Fruit fly (Drosophila melanogaster) whole organism, embryonic: ENCODE results near the gene ct.
A peak's percentile ranks its signal among the peaks of the same experiment; 100 is the strongest.

ENCODE experiments used
- Awh ChIP-seq: fragments of 200-800 bp; sonication (Bioruptor generic); IDR thresholded peaks from 2 replicates; pipeline ENCODE4, ENCODE4 v1.3.6; 2022; ENCODE audit warnings: missing biosample characterization, missing genetic modification characterization
- B-H2 ChIP-seq: fragments of 200-800 bp; sonication (Bioruptor generic); optimal IDR thresholded peaks from 2 replicates; lab custom pipeline; 2018; ENCODE audit warnings: missing biosample characterization, mild to moderate bottlenecking, missing genetic modification characterization
- CG10147 ChIP-seq: fragments of 200-800 bp; sonication (Bioruptor generic); optimal IDR thresholded peaks from 2 replicates; lab custom pipeline; 2019; ENCODE audit warnings: missing biosample characterization, mild to moderate bottlenecking, missing genetic modification characterization, moderate library complexity
- CG1024 ChIP-seq: fragments of 200-800 bp; sonication (Bioruptor generic); IDR thresholded peaks from 2 replicates; pipeline ENCODE4 v1.3.6; 2022; ENCODE audit warnings: missing biosample characterization, missing genetic modification characterization
- CG10267 ChIP-seq: fragments of 200-800 bp; sonication (Bioruptor generic); optimal IDR thresholded peaks from 2 replicates; lab custom pipeline; 2018; ENCODE audit warnings: missing biosample characterization, mild to moderate bottlenecking, missing genetic modification characterization, moderate library complexity
- CG10321 ChIP-seq: fragments of 200-800 bp; sonication (Bioruptor generic); IDR thresholded peaks from 2 replicates; pipeline ENCODE4 v1.3.6; 2022; ENCODE audit warnings: missing biosample characterization, missing genetic modification characterization
- CG10462 ChIP-seq: fragments of 200-800 bp; sonication (Bioruptor generic); optimal IDR thresholded peaks from 2 replicates; lab custom pipeline; 2016; ENCODE audit warnings: missing biosample characterization, missing genetic modification characterization
- CG10959 ChIP-seq: fragments of 200-800 bp; sonication (Bioruptor generic); IDR thresholded peaks from 2 replicates; pipeline ENCODE4 v1.3.6; 2022; ENCODE audit warnings: missing biosample characterization, missing genetic modification characterization
- CG11560 ChIP-seq: fragments of 200-800 bp; sonication (Bioruptor generic); IDR thresholded peaks from 3 replicates; pipeline ENCODE4 v1.3.6; 2022; ENCODE audit warnings: missing biosample characterization, missing genetic modification characterization
- CG12744 ChIP-seq: fragments of 200-800 bp; sonication (Bioruptor generic); optimal IDR thresholded peaks from 2 replicates; lab custom pipeline; 2016; ENCODE audit warnings: missing biosample characterization, missing genetic modification characterization
- CG15696 ChIP-seq: fragments of 200-800 bp; sonication (Bioruptor generic); optimal IDR thresholded peaks from 2 replicates; lab custom pipeline; 2019; ENCODE audit warnings: missing biosample characterization, mild to moderate bottlenecking, missing genetic modification characterization, moderate library complexity
- CG1647 ChIP-seq: fragments of 200-800 bp; sonication (Bioruptor generic); optimal IDR thresholded peaks from 3 replicates; lab custom pipeline; 2016; ENCODE audit warnings: missing biosample characterization, missing genetic modification characterization
- CG17568 ChIP-seq: fragments of 200-800 bp; sonication (Bioruptor generic); optimal IDR thresholded peaks from 2 replicates; lab custom pipeline; 2018; ENCODE audit warnings: missing biosample characterization, mild to moderate bottlenecking, missing genetic modification characterization, moderate library complexity
- CG2202 ChIP-seq: fragments of 200-800 bp; sonication (Bioruptor generic); optimal IDR thresholded peaks from 2 replicates; lab custom pipeline; 2018; ENCODE audit warnings: missing biosample characterization, mild to moderate bottlenecking, missing genetic modification characterization
- CG3065 ChIP-seq: fragments of 200-800 bp; sonication (Bioruptor generic); optimal IDR thresholded peaks from 2 replicates; lab custom pipeline; 2016; ENCODE audit warnings: missing biosample characterization, missing genetic modification characterization
- CG31388 ChIP-seq: fragments of 200-800 bp; sonication (Bioruptor generic); optimal IDR thresholded peaks from 2 replicates; lab custom pipeline; 2016; ENCODE audit warnings: missing biosample characterization, missing genetic modification characterization
- CG34224 ChIP-seq: fragments of 200-800 bp; sonication (Bioruptor generic); IDR thresholded peaks from 3 replicates; pipeline ENCODE4 v1.3.6; 2022; ENCODE audit warnings: missing biosample characterization, missing genetic modification characterization; ENCODE audit not compliant: partially characterized antibody
- CG6254 ChIP-seq: fragments of 200-800 bp; sonication (Bioruptor generic); optimal IDR thresholded peaks from 3 replicates; lab custom pipeline; 2017; ENCODE audit warnings: mild to moderate bottlenecking, missing biosample characterization, missing genetic modification reagents, missing genetic modification characterization
- CG7987 ChIP-seq: fragments of 200-800 bp; sonication (Bioruptor generic); optimal IDR thresholded peaks from 2 replicates; lab custom pipeline; 2018; ENCODE audit warnings: missing biosample characterization, mild to moderate bottlenecking, missing genetic modification characterization, moderate library complexity
- CG9727 ChIP-seq: fragments of 200-800 bp; sonication (Bioruptor generic); optimal IDR thresholded peaks from 3 replicates; lab custom pipeline; 2017; ENCODE audit warnings: missing biosample characterization, mild to moderate bottlenecking, missing genetic modification characterization
- CG9876 ChIP-seq: fragments of 200-800 bp; sonication (Bioruptor generic); optimal IDR thresholded peaks from 2 replicates; lab custom pipeline; 2016; ENCODE audit warnings: missing biosample characterization, missing genetic modification characterization
- CTCF ChIP-seq: fragments of 200-800 bp; sonication (Bioruptor generic); optimal IDR thresholded peaks from 2 replicates; lab custom pipeline; 2017; ENCODE audit warnings: missing biosample characterization, mild to moderate bottlenecking, missing genetic modification characterization, moderate library complexity
- Camta ChIP-seq: fragments of 200-800 bp; sonication (Bioruptor generic); optimal IDR thresholded peaks from 2 replicates; lab custom pipeline; 2016; ENCODE audit warnings: missing biosample characterization, missing genetic modification characterization
- CkIIα-i1 ChIP-seq: fragments of 200-800 bp; sonication (Bioruptor generic); IDR thresholded peaks from 2 replicates; pipeline ENCODE4 v1.3.6; 2022; ENCODE audit warnings: missing biosample characterization, missing genetic modification characterization
- Dref ChIP-seq: fragments of 200-800 bp; sonication (Bioruptor generic); IDR thresholded peaks from 2 replicates; pipeline ENCODE4 v1.3.6; 2022; ENCODE audit warnings: missing biosample characterization, missing genetic modification characterization
- ERR ChIP-seq: fragments of 200-800 bp; sonication (Bioruptor generic); optimal IDR thresholded peaks from 2 replicates; lab custom pipeline; 2016; ENCODE audit warnings: missing biosample characterization, missing genetic modification characterization
- Eip74EF ChIP-seq, 2 experiments: fragments of 200-800 bp in 1 of 2; fragments of >200 bp in 1 of 2; sonication (Bioruptor generic) in 1 of 2; optimal IDR thresholded peaks; 2 replicates each; lab custom pipeline; 2017 to 2019; ENCODE audit warnings: missing biosample characterization in 2 of 2, missing genetic modification characterization in 2 of 2, mild to moderate bottlenecking in 1 of 2, moderate library complexity in 1 of 2
- Ets65A ChIP-seq: fragments of 200-800 bp; sonication (Bioruptor generic); peaks from one replicate; lab custom pipeline; 2016; ENCODE audit warnings: missing biosample characterization, missing genetic modification characterization
- H2.0 ChIP-seq: fragments of 200-800 bp; sonication (Bioruptor generic); IDR thresholded peaks from 2 replicates; pipeline ENCODE4 v1.3.6; 2022; ENCODE audit warnings: missing biosample characterization, missing genetic modification characterization
- Hey ChIP-seq: fragments of 200-800 bp; sonication (Bioruptor generic); optimal IDR thresholded peaks from 3 replicates; lab custom pipeline; 2018; ENCODE audit warnings: missing biosample characterization, mild to moderate bottlenecking, missing genetic modification characterization
- HmgD ChIP-seq: fragments of 200-800 bp; sonication (Bioruptor generic); optimal IDR thresholded peaks from 3 replicates; lab custom pipeline; 2016; ENCODE audit warnings: missing biosample characterization, missing genetic modification characterization
- HmgZ ChIP-seq: fragments of 200-800 bp; sonication (Bioruptor generic); optimal IDR thresholded peaks from 2 replicates; lab custom pipeline; 2018; ENCODE audit warnings: missing biosample characterization, mild to moderate bottlenecking, missing genetic modification characterization
- Lhr ChIP-seq: fragments of 200-800 bp; sonication (Bioruptor generic); optimal IDR thresholded peaks from 3 replicates; lab custom pipeline; 2017; ENCODE audit warnings: mild to moderate bottlenecking, missing biosample characterization, missing genetic modification reagents, missing genetic modification characterization
- MTF-1 ChIP-seq: fragments of 200-800 bp; sonication (Bioruptor generic); optimal IDR thresholded peaks from 2 replicates; lab custom pipeline; 2018; ENCODE audit warnings: missing biosample characterization, mild to moderate bottlenecking, missing genetic modification characterization, borderline replicate concordance
- NC2α ChIP-seq: fragments of 200-800 bp; sonication (Bioruptor generic); optimal IDR thresholded peaks from 2 replicates; lab custom pipeline; 2016; ENCODE audit warnings: missing biosample characterization, missing genetic modification characterization
- NK7.1 ChIP-seq: fragments of 200-800 bp; sonication (Bioruptor generic); optimal IDR thresholded peaks from 3 replicates; lab custom pipeline; 2016; ENCODE audit warnings: missing biosample characterization, missing genetic modification characterization
- Optix ChIP-seq: fragments of 200-800 bp; sonication (Bioruptor generic); IDR thresholded peaks from 3 replicates; pipeline ENCODE4 v1.3.6; 2022; ENCODE audit warnings: missing biosample characterization, missing genetic modification characterization
- Sin3A ChIP-seq: fragments of >200 bp; optimal IDR thresholded peaks from 2 replicates; lab custom pipeline; 2018
- YL-1 ChIP-seq: fragments of 200-800 bp; sonication (Bioruptor generic); optimal IDR thresholded peaks from 3 replicates; lab custom pipeline; 2017; ENCODE audit warnings: missing biosample characterization, mild to moderate bottlenecking, missing genetic modification characterization
- ap ChIP-seq: fragments of 200-800 bp; sonication (Bioruptor generic); IDR thresholded peaks from 2 replicates; pipeline ENCODE4 v1.3.6; 2022; ENCODE audit warnings: missing biosample characterization, missing genetic modification characterization
- cad ChIP-seq: fragments of >200 bp; optimal IDR thresholded peaks from 2 replicates; lab custom pipeline; 2017; ENCODE audit warnings: missing biosample characterization, missing genetic modification characterization
- chm ChIP-seq: fragments of 200-800 bp; sonication (Bioruptor generic); IDR thresholded peaks from 2 replicates; pipeline ENCODE4 v1.3.6; 2022; ENCODE audit warnings: missing biosample characterization, missing genetic modification characterization
- da ChIP-seq: fragments of 200-800 bp; sonication (Bioruptor generic); optimal IDR thresholded peaks from 2 replicates; lab custom pipeline; 2016; ENCODE audit warnings: missing biosample characterization, missing genetic modification characterization
- gsb-n ChIP-seq: fragments of 200-800 bp; sonication (Bioruptor generic); optimal IDR thresholded peaks from 3 replicates; lab custom pipeline; 2018; ENCODE audit warnings: missing biosample characterization, mild to moderate bottlenecking, missing genetic modification characterization
- rib ChIP-seq: fragments of 200-800 bp; sonication (Bioruptor generic); IDR thresholded peaks from 2 replicates; pipeline ENCODE4 v1.3.6; 2022; ENCODE audit warnings: missing biosample characterization, missing genetic modification characterization
- ro ChIP-seq: fragments of 200-800 bp; sonication (Bioruptor generic); IDR thresholded peaks from 2 replicates; pipeline ENCODE4 v1.3.6; 2022; ENCODE audit warnings: missing biosample characterization, missing genetic modification characterization
- run ChIP-seq: fragments of 200-800 bp; sonication (Bioruptor generic); optimal IDR thresholded peaks from 3 replicates; lab custom pipeline; 2018; ENCODE audit warnings: missing biosample characterization, mild to moderate bottlenecking, missing genetic modification characterization
- ssp ChIP-seq: fragments of 200-800 bp; sonication (Bioruptor generic); IDR thresholded peaks from 2 replicates; pipeline ENCODE4 v1.3.6; 2022; ENCODE audit warnings: missing biosample characterization, missing genetic modification characterization
- tap ChIP-seq: fragments of 200-800 bp; optimal IDR thresholded peaks from 3 replicates; lab custom pipeline; 2019; ENCODE audit warnings: missing biosample characterization, mild to moderate bottlenecking, missing genetic modification characterization, moderate library complexity
- tin ChIP-seq: fragments of 200-800 bp; sonication (Bioruptor generic); optimal IDR thresholded peaks from 3 replicates; lab custom pipeline; 2016; ENCODE audit warnings: missing biosample characterization, missing genetic modification characterization
- tup ChIP-seq: fragments of 200-800 bp; sonication (Bioruptor generic); optimal IDR thresholded peaks from 2 replicates; lab custom pipeline; 2016; ENCODE audit warnings: missing biosample characterization, mild to moderate bottlenecking, missing genetic modification characterization, moderate library complexity
- tx ChIP-seq: fragments of 200-800 bp; sonication (Bioruptor generic); optimal IDR thresholded peaks from 2 replicates; lab custom pipeline; 2016; ENCODE audit warnings: missing biosample characterization, missing genetic modification characterization
- zen2 ChIP-seq: fragments of 200-800 bp; sonication (Bioruptor generic); IDR thresholded peaks from 3 replicates; pipeline ENCODE4 v1.3.6; 2022; ENCODE audit warnings: missing biosample characterization, missing genetic modification characterization; ENCODE audit not compliant: partially characterized antibody

ct gene

DNA sequence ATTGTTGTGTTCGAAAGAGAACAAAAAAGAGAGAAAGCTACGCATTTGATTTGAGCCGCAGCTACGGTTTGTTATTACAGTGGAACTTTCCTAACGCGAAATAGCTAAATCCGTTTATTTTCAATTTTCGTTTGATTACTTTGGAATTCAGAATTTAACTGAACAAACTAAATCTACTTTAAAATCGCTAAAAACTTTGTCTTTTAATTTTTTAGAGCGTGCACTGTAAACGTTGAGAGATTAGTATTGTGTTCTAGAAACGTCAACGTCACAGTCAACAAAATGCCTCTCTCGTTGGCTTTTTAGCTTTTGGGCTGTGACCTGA lies 84.5 kb downstream of the ct start:
- TF ChIP-seq CG1024 (no peak), CG31388 (no peak), CG1647 (GFP tag; lab: Kevin White, UChicago) (peak; percentile 10), CG17568 (peak; percentile 28), CG10959 (GFP tag; lab: Robert Waterston, UW) (0 out of 2 replicates have a peak, but pooled peaks have one; percentile 44), CG9876 (GFP tag; lab: Kevin White, UChicago) (no peak), chm (peak; percentile 89), rib (no peak), YL-1 (no peak), CG6254 (GFP tag; lab: Kevin White, UChicago) (peak; percentile 11), gsb-n (tag; lab: Kevin White, UChicago) (peak; percentile 64), HmgD (GFP tag; lab: Kevin White, UChicago) (no peak), CG10321 (GFP tag; lab: Robert Waterston, UW) (peak; percentile 43; the same call in 1 of the 2 replicates), da (no peak), CG2202 (tag; lab: Kevin White, UChicago) (no peak), HmgZ (tag; lab: Kevin White, UChicago) (peak; percentile 60), cad (GFP tag; lab: Kevin White, UChicago) (no peak), tup (GFP tag; lab: Kevin White, UChicago) (no peak), NK7.1 (GFP tag; lab: Kevin White, UChicago) (peak; percentile 3), CG7987 (GFP tag; lab: Kevin White, UChicago) (no peak), ssp (peak; percentile 40), Eip74EF (GFP tag; optimal IDR thresholded peaks at IDR 0.05; lab: Kevin White, UChicago) (peak in 1 of 2 experiments; percentile 36), ap (GFP tag; lab: Robert Waterston, UW) (0 out of 2 replicates have a peak, but pooled peaks have one; percentile 18), MTF-1 (GFP tag; lab: Kevin White, UChicago) (no peak), Awh (GFP tag; lab: Robert Waterston, UW) (peak; percentile 75), CG10267 (tag; lab: Kevin White, UChicago) (peak; percentile 31), CkIIα-i1 (GFP tag; lab: Robert Waterston, UW) (no peak), Hey (no peak), tap (tag; lab: Kevin White, UChicago) (peak; percentile 48), CG15696 (tag; lab: Kevin White, UChicago) (no peak), Lhr (GFP tag; lab: Kevin White, UChicago) (no peak), Camta (peak; percentile 61), CG10462 (GFP tag; lab: Kevin White, UChicago) (no peak), CTCF (no peak), zen2 (GFP tag; lab: Robert Waterston, UW) (no peak), tin (GFP tag; lab: Kevin White, UChicago) (peak; percentile 44), NC2α (GFP tag; lab: Kevin White, UChicago) (no peak), ro (GFP tag; lab: Robert Waterston, UW) (no peak), CG34224 (0 out of 3 replicates have a peak, but pooled peaks have one; percentile 21), Ets65A (GFP tag; lab: Kevin White, UChicago) (peak; percentile 91), Sin3A (lab: Kevin White, UChicago) (no peak), run (no peak), CG11560 (tag; lab: Robert Waterston, UW) (no peak), B-H2 (GFP tag; lab: Kevin White, UChicago) (peak; percentile 42), tx (peak; percentile 30), CG12744 (GFP tag; lab: Kevin White, UChicago) (no peak), ERR (GFP tag; lab: Kevin White, UChicago) (peak; percentile 62), Optix (GFP tag; lab: Robert Waterston, UW) (0 out of 3 replicates have a peak, but pooled peaks have one; percentile 29), Dref (no peak), CG10147 (GFP tag; lab: Kevin White, UChicago) (peak; percentile 73), H2.0 (peak; percentile 60), CG9727 (GFP tag; lab: Kevin White, UChicago) (peak; percentile 39), CG3065 (GFP tag; lab: Kevin White, UChicago) (no peak)
